Worm (Caenorhabditis elegans) whole organism, L1 larva: Measurements from ENCODE around the gene F52D2.5.

Source experiments
- C16A3.4 ChIP-seq: fragments of 150-350 bp; optimal IDR thresholded peaks from 2 replicates; lab custom pipeline; 2014; ENCODE audit warnings: missing biosample characterization, missing genetic modification characterization
- C34B4.2 ChIP-seq: sonication (generic microtip); optimal IDR thresholded peaks from 2 replicates; lab custom pipeline; 2017; ENCODE audit warnings: mild to moderate bottlenecking, missing genetic modification characterization, missing compliant biosample characterization
- F16B12.6 ChIP-seq: fragments of 150-350 bp; optimal IDR thresholded peaks from 2 replicates; lab custom pipeline; 2014; ENCODE audit warnings: missing biosample characterization, missing genetic modification characterization
- Y116A8C.19 ChIP-seq: sonication (generic microtip); optimal IDR thresholded peaks from 2 replicates; lab custom pipeline; 2016; ENCODE audit warnings: missing compliant biosample characterization, missing genetic modification characterization, borderline replicate concordance
- aha-1 ChIP-seq: fragments of 150-350 bp; optimal IDR thresholded peaks from 2 replicates; lab custom pipeline; 2014; ENCODE audit warnings: missing biosample characterization, missing genetic modification characterization
- alr-1 ChIP-seq: fragments of 200-800 bp; sonication (Bioruptor generic); optimal IDR thresholded peaks from 2 replicates; lab custom pipeline; 2018; ENCODE audit warnings: borderline replicate concordance, mild to moderate bottlenecking, missing genetic modification characterization, missing compliant biosample characterization
- aly-2 ChIP-seq: fragments of 150-350 bp; optimal IDR thresholded peaks from 2 replicates; lab custom pipeline; 2014; ENCODE audit warnings: missing biosample characterization, missing genetic modification characterization
- ama-1 ChIP-seq: fragments of 150-350 bp; optimal IDR thresholded peaks from 2 replicates; lab custom pipeline; 2014
- ceh-63 ChIP-seq: fragments of 200-800 bp; sonication (Bioruptor generic); optimal IDR thresholded peaks from 2 replicates; lab custom pipeline; 2018; ENCODE audit warnings: mild to moderate bottlenecking, missing genetic modification characterization, missing compliant biosample characterization
- ceh-88 ChIP-seq: fragments of 200-800 bp; sonication (Bioruptor generic); IDR thresholded peaks from 2 replicates; pipeline ENCODE4 v1.3.6; 2022; ENCODE audit warnings: missing genetic modification characterization, missing compliant biosample characterization
- ceh-90 ChIP-seq: sonication (generic microtip); optimal IDR thresholded peaks from 2 replicates; lab custom pipeline; 2016; ENCODE audit warnings: missing genetic modification characterization, missing compliant biosample characterization
- efl-1 ChIP-seq, 4 experiments: fragments of 150-350 bp; optimal IDR thresholded peaks in 3 of 4; peaks in 1 of 4; 1 replicate in 1 of 4; 2 replicates in 3 of 4; lab custom pipeline; 2014; ENCODE audit warnings: missing biosample characterization in 2 of 4, missing genetic modification characterization in 2 of 4, missing genetic modification reagents in 2 of 4
- efl-3 ChIP-seq: fragments of 200-800 bp; sonication (Bioruptor generic); optimal IDR thresholded peaks from 2 replicates; lab custom pipeline; 2018; ENCODE audit warnings: mild to moderate bottlenecking, missing genetic modification characterization, missing compliant biosample characterization
- elt-2 ChIP-seq: sonication (generic microtip); optimal IDR thresholded peaks from 2 replicates; lab custom pipeline; 2016; ENCODE audit warnings: missing genetic modification characterization, mild to moderate bottlenecking, inconsistent platforms, missing compliant biosample characterization, missing genetic modification reagents
- elt-3 ChIP-seq, 6 experiments: fragments of 150-350 bp in 1 of 6; sonication (generic microtip); optimal IDR thresholded peaks; 2 replicates each; lab custom pipeline; 2017 to 2018; ENCODE audit warnings: missing biosample characterization in 6 of 6, missing genetic modification characterization in 6 of 6, inconsistent platforms in 1 of 6
- fkh-10 ChIP-seq: sonication (generic microtip); optimal IDR thresholded peaks from 2 replicates; lab custom pipeline; 2017; ENCODE audit warnings: missing biosample characterization, missing genetic modification reagents, missing genetic modification characterization
- fkh-8 ChIP-seq: sonication (generic microtip); optimal IDR thresholded peaks from 2 replicates; lab custom pipeline; 2016; ENCODE audit warnings: mild to moderate bottlenecking, missing genetic modification characterization, missing compliant biosample characterization
- grh-1 ChIP-seq: fragments of 200-800 bp; sonication (Bioruptor generic); IDR thresholded peaks from 2 replicates; pipeline ENCODE4 v1.3.6; 2022; ENCODE audit warnings: missing genetic modification reagents, missing genetic modification characterization, missing compliant biosample characterization
- hlh-17 ChIP-seq: fragments of 200-800 bp; sonication (Bioruptor generic); optimal IDR thresholded peaks from 2 replicates; lab custom pipeline; 2018; ENCODE audit warnings: missing genetic modification characterization, mild to moderate bottlenecking, missing compliant biosample characterization, moderate library complexity, borderline replicate concordance
- hlh-4 ChIP-seq: sonication (generic microtip); optimal IDR thresholded peaks from 2 replicates; lab custom pipeline; 2016; ENCODE audit warnings: mild to moderate bottlenecking, missing genetic modification characterization, missing compliant biosample characterization
- hpl-2 ChIP-seq: fragments of 150-350 bp; optimal IDR thresholded peaks from 2 replicates; lab custom pipeline; 2014; ENCODE audit warnings: missing biosample characterization, missing genetic modification reagents, missing genetic modification characterization
- isw-1 ChIP-seq: fragments of 200-800 bp; sonication (Bioruptor generic); IDR thresholded peaks from 2 replicates; pipeline ENCODE4 v1.3.6; 2022; ENCODE audit warnings: missing genetic modification characterization, missing compliant biosample characterization
- lin-13 ChIP-seq: fragments of 150-350 bp; optimal IDR thresholded peaks from 2 replicates; lab custom pipeline; 2014; ENCODE audit warnings: missing biosample characterization, missing genetic modification reagents, missing genetic modification characterization
- lin-14 ChIP-seq: fragments of 200-800 bp; sonication (Bioruptor generic); optimal IDR thresholded peaks from 2 replicates; lab custom pipeline; 2018; ENCODE audit warnings: mild to moderate bottlenecking, missing genetic modification characterization, moderate library complexity, missing compliant biosample characterization
- lin-35 ChIP-seq, 2 experiments: fragments of 150-350 bp; optimal IDR thresholded peaks; 2 replicates each; lab custom pipeline; 2014; ENCODE audit warnings: missing biosample characterization in 2 of 2, missing genetic modification characterization in 2 of 2, missing genetic modification reagents in 2 of 2
- lir-3 ChIP-seq: sonication (generic microtip); optimal IDR thresholded peaks from 2 replicates; lab custom pipeline; 2016; ENCODE audit warnings: mild to moderate bottlenecking, missing genetic modification characterization, moderate library complexity, missing compliant biosample characterization; ENCODE audit not compliant: poor library complexity
- lsy-2 ChIP-seq, 2 experiments: fragments of 150-350 bp; optimal IDR thresholded peaks; 2 replicates each; lab custom pipeline; 2014; ENCODE audit warnings: missing biosample characterization in 2 of 2, missing genetic modification characterization in 2 of 2
- mab-9 ChIP-seq: fragments of 200-800 bp; sonication (Bioruptor generic); IDR thresholded peaks from 2 replicates; pipeline ENCODE4 v1.3.6; 2022; ENCODE audit warnings: missing genetic modification reagents, missing genetic modification characterization, missing compliant biosample characterization
- mef-2 ChIP-seq: fragments of 150-350 bp; optimal IDR thresholded peaks from 2 replicates; lab custom pipeline; 2014; ENCODE audit warnings: missing biosample characterization, missing genetic modification characterization
- nhr-11 ChIP-seq: fragments of 150-350 bp; optimal IDR thresholded peaks from 2 replicates; lab custom pipeline; 2014; ENCODE audit warnings: missing biosample characterization, missing genetic modification characterization
- nhr-12 ChIP-seq: sonication (generic microtip); optimal IDR thresholded peaks from 2 replicates; lab custom pipeline; 2017; ENCODE audit warnings: missing biosample characterization, missing genetic modification characterization
- nhr-237 ChIP-seq: fragments of 150-350 bp; optimal IDR thresholded peaks from 2 replicates; lab custom pipeline; 2014; ENCODE audit warnings: missing biosample characterization, missing genetic modification characterization
- nhr-28 ChIP-seq: fragments of 150-350 bp; optimal IDR thresholded peaks from 2 replicates; lab custom pipeline; 2014; ENCODE audit warnings: missing biosample characterization, missing genetic modification characterization
- nhr-71 ChIP-seq: sonication (generic microtip); optimal IDR thresholded peaks from 2 replicates; lab custom pipeline; 2016; ENCODE audit warnings: mild to moderate bottlenecking, missing genetic modification characterization, moderate library complexity, missing compliant biosample characterization
- nhr-77 ChIP-seq: fragments of 150-350 bp; optimal IDR thresholded peaks from 2 replicates; lab custom pipeline; 2014; ENCODE audit warnings: missing biosample characterization, missing genetic modification characterization
- nhr-85 ChIP-seq: sonication (generic microtip); peaks from one replicate; lab custom pipeline; 2016; ENCODE audit warnings: missing genetic modification characterization, inconsistent platforms, missing compliant biosample characterization
- nhr-90 ChIP-seq: sonication (generic microtip); optimal IDR thresholded peaks from 2 replicates; lab custom pipeline; 2016; ENCODE audit warnings: mild to moderate bottlenecking, missing genetic modification characterization, missing compliant biosample characterization; ENCODE audit not compliant: poor library complexity
- pag-3 ChIP-seq: sonication (generic microtip); optimal IDR thresholded peaks from 2 replicates; lab custom pipeline; 2017; ENCODE audit warnings: missing genetic modification characterization, mild to moderate bottlenecking, missing compliant biosample characterization, antibody characterized with exemption, borderline replicate concordance; ENCODE audit not compliant: insufficient read depth
- rnt-1 ChIP-seq: sonication (generic microtip); optimal IDR thresholded peaks from 2 replicates; lab custom pipeline; 2016; ENCODE audit warnings: mild to moderate bottlenecking, missing genetic modification characterization, moderate library complexity, missing compliant biosample characterization
- snpc-4 ChIP-seq: fragments of 150-350 bp; optimal IDR thresholded peaks from 2 replicates; lab custom pipeline; 2014; ENCODE audit warnings: missing biosample characterization, missing genetic modification characterization
- snu-23 ChIP-seq: sonication (generic microtip); optimal IDR thresholded peaks from 2 replicates; lab custom pipeline; 2016; ENCODE audit warnings: missing genetic modification characterization, missing compliant biosample characterization
- sptf-1 ChIP-seq: fragments of 150-350 bp; optimal IDR thresholded peaks from 2 replicates; lab custom pipeline; 2014; ENCODE audit warnings: missing biosample characterization, missing genetic modification characterization
- swsn-7 ChIP-seq: sonication (generic microtip); optimal IDR thresholded peaks from 2 replicates; lab custom pipeline; 2016; ENCODE audit warnings: missing genetic modification characterization, missing compliant biosample characterization
- tbx-2 ChIP-seq: sonication (generic microtip); optimal IDR thresholded peaks from 2 replicates; lab custom pipeline; 2016; ENCODE audit warnings: missing genetic modification characterization, missing compliant biosample characterization
- unc-86 ChIP-seq: sonication (generic microtip); optimal IDR thresholded peaks from 2 replicates; lab custom pipeline; 2016; ENCODE audit warnings: missing genetic modification characterization, missing compliant biosample characterization
- vab-15 ChIP-seq: sonication (generic microtip); optimal IDR thresholded peaks from 2 replicates; lab custom pipeline; 2017; ENCODE audit warnings: missing genotype, mild to moderate bottlenecking, missing genetic modification characterization, missing compliant biosample characterization
- xbp-1 ChIP-seq: sonication (generic microtip); optimal IDR thresholded peaks from 2 replicates; lab custom pipeline; 2016; ENCODE audit warnings: missing genetic modification characterization, missing compliant biosample characterization
- zag-1 ChIP-seq: fragments of 150-350 bp; optimal IDR thresholded peaks from 2 replicates; lab custom pipeline; 2014; ENCODE audit warnings: missing biosample characterization, missing genetic modification characterization
- zip-4 ChIP-seq: fragments of 200-800 bp; sonication (Bioruptor generic); optimal IDR thresholded peaks from 2 replicates; lab custom pipeline; 2018; ENCODE audit warnings: mild to moderate bottlenecking, missing genetic modification characterization, moderate library complexity, missing compliant biosample characterization
- ztf-11 ChIP-seq, 2 experiments: sonication (generic microtip); optimal IDR thresholded peaks; 2 replicates each; lab custom pipeline; 2016 to 2017; ENCODE audit warnings: missing genetic modification characterization in 2 of 2, missing biosample characterization in 1 of 2, missing compliant biosample characterization in 1 of 2
- ztf-4 ChIP-seq: fragments of 150-350 bp; optimal IDR thresholded peaks from 2 replicates; lab custom pipeline; 2014; ENCODE audit warnings: missing biosample characterization, missing genetic modification characterization

F52D2.5 gene

DNA sequence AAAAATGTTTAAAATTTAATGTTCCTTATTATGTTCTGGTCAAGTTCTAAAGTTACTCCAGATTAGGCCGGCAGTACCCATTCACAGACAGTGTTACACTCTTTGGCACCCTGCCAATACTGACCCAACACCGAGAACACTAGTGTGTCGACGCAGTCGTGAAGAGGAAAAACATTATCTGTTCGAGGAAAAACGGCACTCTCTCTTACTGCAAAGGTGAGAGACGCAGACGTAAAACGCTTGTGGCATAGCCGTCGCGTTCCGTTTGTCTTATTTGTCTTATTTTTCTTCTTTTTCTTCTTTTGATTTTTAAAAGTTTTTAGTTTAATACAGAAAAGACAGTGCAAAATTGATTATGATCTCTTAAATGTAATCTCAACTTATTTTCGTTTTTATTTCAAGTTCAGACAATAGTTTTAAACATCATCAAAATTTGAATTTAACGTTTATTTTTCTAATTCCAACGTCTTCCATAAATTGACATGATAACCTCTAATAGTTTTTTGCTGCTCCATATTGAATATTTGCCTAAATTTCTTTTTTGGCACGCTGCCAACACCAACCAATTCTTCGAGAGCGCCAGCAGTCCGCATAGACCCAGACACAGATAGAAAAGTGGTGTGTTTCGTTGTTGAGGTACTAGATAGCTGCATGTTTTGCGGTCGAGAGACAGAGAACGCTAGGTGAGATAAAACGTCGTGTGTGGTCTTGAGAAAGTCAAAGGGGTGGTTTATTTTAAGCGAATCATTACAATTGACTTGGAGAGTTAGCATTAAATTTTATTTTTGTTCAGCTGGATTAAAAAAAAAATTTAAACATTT, 13.5 kb downstream of the F52D2.5 start (continued):
- no peak for TF ChIP-seq ceh-63
- peak in 1 of 2 experiments; percentile 50 for TF ChIP-seq lsy-2 (tag; optimal IDR thresholded peaks at IDR 0.05; lab: Kevin White, UChicago)
- TF ChIP-seq efl-3 (GFP tag; lab: Kevin White, UChicago) = no peak
- no peak for TF ChIP-seq mab-9 (GFP tag; lab: Robert Waterston, UW)
- no peak for TF ChIP-seq alr-1 (tag; lab: Kevin White, UChicago)
- TF ChIP-seq vab-15 (tag; lab: Kevin White, UChicago) = no peak
- no peak for TF ChIP-seq fkh-10 (GFP tag; lab: Kevin White, UChicago)
- no peak for TF ChIP-seq ztf-4 (tag; lab: Kevin White, UChicago)
- TF ChIP-seq F16B12.6 (tag; lab: Kevin White, UChicago) = peak; percentile 20
- peak in 1 of 2 experiments; percentile 45 for TF ChIP-seq lin-35 (GFP tag; optimal IDR thresholded peaks at IDR 0.05; lab: Kevin White, UChicago)
- no peak for TF ChIP-seq ceh-88 (GFP tag; lab: Robert Waterston, UW)
- peak; percentile 52 for TF ChIP-seq snu-23 (GFP tag; lab: Kevin White, UChicago)
- TF ChIP-seq elt-2 (tag; lab: Kevin White, UChicago) = peak; percentile 21
- peak; percentile 53 for TF ChIP-seq C16A3.4 (tag; lab: Kevin White, UChicago)
- TF ChIP-seq lin-14 (GFP tag; lab: Kevin White, UChicago) = peak; percentile 86
- no peak for TF ChIP-seq hlh-4 (tag; lab: Kevin White, UChicago)
- no peak for TF ChIP-seq hlh-17 (GFP tag; lab: Kevin White, UChicago)
- no peak for TF ChIP-seq elt-3 (tag; optimal IDR thresholded peaks at IDR 0.05; lab: Kevin White, UChicago)
- TF ChIP-seq hpl-2 (GFP tag; lab: Kevin White, UChicago) = no peak
- TF ChIP-seq zag-1 (tag; lab: Kevin White, UChicago) = no peak
- TF ChIP-seq snpc-4 (tag; lab: Kevin White, UChicago) = peak; percentile 7
- TF ChIP-seq unc-86 (tag; lab: Kevin White, UChicago) = no peak
- no peak for TF ChIP-seq nhr-12
- no peak for TF ChIP-seq ama-1 (lab: Kevin White, UChicago)
- TF ChIP-seq ceh-90 = no peak
- no peak for TF ChIP-seq nhr-237 (tag; lab: Kevin White, UChicago)
- TF ChIP-seq aly-2 (tag; lab: Kevin White, UChicago) = no peak
- TF ChIP-seq nhr-71 (tag; lab: Kevin White, UChicago) = peak; percentile 45
- TF ChIP-seq C34B4.2 (tag; lab: Kevin White, UChicago) = no peak
- no peak for TF ChIP-seq sptf-1 (tag; lab: Kevin White, UChicago)
- TF ChIP-seq lir-3 (tag; lab: Kevin White, UChicago) = no peak
- TF ChIP-seq Y116A8C.19 (tag; lab: Kevin White, UChicago) = no peak
- TF ChIP-seq swsn-7 (tag; lab: Kevin White, UChicago) = peak; percentile 21
- peak; percentile 2 for TF ChIP-seq nhr-77 (tag; lab: Kevin White, UChicago)
- no peak for TF ChIP-seq nhr-11 (tag; lab: Kevin White, UChicago)
- TF ChIP-seq xbp-1 (tag; lab: Kevin White, UChicago) = peak; percentile 22
- TF ChIP-seq zip-4 (GFP tag; lab: Kevin White, UChicago) = no peak
- TF ChIP-seq ztf-11 (tag; optimal IDR thresholded peaks at IDR 0.05; lab: Kevin White, UChicago) = no peak
- peak; percentile 75 for TF ChIP-seq nhr-85 (tag; lab: Kevin White, UChicago)
- TF ChIP-seq nhr-90 = peak; percentile 42
- no peak for TF ChIP-seq lin-13
- TF ChIP-seq rnt-1 (tag; lab: Kevin White, UChicago) = peak; percentile 83
- peak in 1 of 2 experiments; percentile 11 for TF ChIP-seq efl-1 (optimal IDR thresholded peaks at IDR 0.05; lab: Kevin White, UChicago)
- TF ChIP-seq efl-1 (GFP tag; optimal IDR thresholded peaks at IDR 0.05 in 1 of 2; lab: Kevin White, UChicago) = peak in 1 of 2 experiments; percentile 81
- no peak for TF ChIP-seq mef-2 (tag; lab: Kevin White, UChicago)
- no peak for TF ChIP-seq aha-1 (tag; lab: Kevin White, UChicago)
- TF ChIP-seq grh-1 = no peak
- no peak for TF ChIP-seq nhr-28 (tag; lab: Kevin White, UChicago)
- TF ChIP-seq pag-3 (tag; lab: Kevin White, UChicago) = no peak
- TF ChIP-seq isw-1 (GFP tag; lab: Robert Waterston, UW) = no peak
- TF ChIP-seq fkh-8 (tag; lab: Kevin White, UChicago) = peak; percentile 33
- TF ChIP-seq tbx-2 (tag; lab: Kevin White, UChicago) = peak; percentile 42
